Worm (Caenorhabditis elegans): ENCODE results near the gene srh-3.
"Not testable (repeated sequence)": the region's sequence is repeated elsewhere in the genome, so short reads cannot be mapped to it uniquely, and the experiment has no call there.

Gene srh-3

DNA sequence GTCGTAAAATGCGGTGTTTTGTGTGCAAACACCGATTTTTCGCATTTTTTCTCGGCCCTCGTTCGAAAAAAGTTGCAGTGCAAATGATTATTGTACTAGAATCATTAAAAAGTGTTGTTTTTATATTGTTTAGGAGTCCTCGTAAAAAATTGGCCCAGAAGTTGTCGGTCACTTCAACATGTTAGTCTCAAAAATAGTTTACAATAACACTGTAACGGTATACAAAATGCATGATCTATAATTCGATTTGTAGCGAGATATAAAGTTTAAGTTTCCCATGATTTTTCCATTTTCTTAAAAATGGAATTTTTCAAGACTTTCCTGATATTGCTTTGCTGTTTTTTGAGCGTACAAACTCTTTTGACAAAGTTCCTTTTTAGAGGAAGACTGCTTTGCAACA, 15.5 kb upstream of the srh-3 start, which contains the start of gene K04F1.8:
K04F1.8 (plus strand) TSS at position 301 of the 400 bp plus-strand sequence.
- TF ChIP-seq ztf-11 (tag; optimal IDR thresholded peaks at IDR 0.05) (no peak), jun-1 (tag; optimal IDR thresholded peaks at IDR 0.05) (no peak), egl-27 (tag; optimal IDR thresholded peaks at IDR 0.05) (no peak), ceh-16 (tag; optimal IDR thresholded peaks at IDR 0.05) (no peak)

DNA sequence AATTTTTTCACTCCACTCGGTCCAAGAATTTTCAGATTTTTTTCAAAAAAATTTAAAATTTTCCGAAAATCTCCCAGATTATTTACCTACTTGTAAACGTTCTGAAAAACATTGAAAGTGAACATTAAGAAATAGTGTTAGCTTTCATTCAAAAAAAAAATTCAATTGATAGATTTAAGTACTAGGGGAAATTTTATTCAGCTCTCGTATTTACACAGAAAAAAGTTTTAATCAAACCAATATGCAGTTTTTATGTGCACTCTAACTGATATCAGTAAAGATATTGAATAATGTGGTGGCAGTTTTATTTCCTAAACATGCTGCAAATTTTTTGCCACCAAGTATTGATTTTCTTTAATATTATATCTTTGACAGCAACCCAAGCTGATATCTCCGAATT, 14.2 kb upstream of the srh-3 start, which contains the start of gene irld-42:
irld-42 (plus strand) TSS at position 301 of the 400 bp plus-strand sequence.
- TF ChIP-seq nhr-23 (tag; optimal IDR thresholded peaks at IDR 0.05) (no peak), nhr-11 (tag; optimal IDR thresholded peaks at IDR 0.05) (no peak), unc-39 (tag; optimal IDR thresholded peaks at IDR 0.05) (no peak)

DNA sequence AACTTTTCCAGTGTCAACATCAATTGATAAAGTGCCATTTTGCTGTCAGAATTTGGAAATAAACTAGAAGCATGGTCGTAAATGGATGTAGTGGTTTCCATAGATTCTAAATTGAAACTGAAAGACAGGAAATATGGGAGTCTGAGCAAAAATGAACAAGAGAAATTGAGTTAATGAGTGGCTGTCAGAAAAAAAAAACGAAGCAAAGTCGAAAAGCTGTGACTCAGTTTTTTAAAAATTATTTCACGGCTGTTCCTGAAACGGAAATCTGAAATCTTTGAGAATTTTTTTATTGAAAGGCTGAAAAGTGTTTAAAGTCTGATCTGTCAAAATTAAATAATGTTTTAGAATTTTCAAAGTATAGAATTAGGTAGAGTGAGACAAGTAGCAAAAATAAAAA, 4.2 kb upstream of the srh-3 start, which contains the start of gene srw-98:
srw-98 (minus strand) TSS at position 101 of the 400 bp plus-strand sequence.
- no peak for TF ChIP-seq egl-5 (tag; optimal IDR thresholded peaks at IDR 0.05)
- no peak for TF ChIP-seq ceh-16 (tag; optimal IDR thresholded peaks at IDR 0.05)
- TF ChIP-seq ztf-11 (tag; optimal IDR thresholded peaks at IDR 0.05), result no peak
- TF ChIP-seq zag-1 (tag; optimal IDR thresholded peaks at IDR 0.05), result no peak

DNA sequence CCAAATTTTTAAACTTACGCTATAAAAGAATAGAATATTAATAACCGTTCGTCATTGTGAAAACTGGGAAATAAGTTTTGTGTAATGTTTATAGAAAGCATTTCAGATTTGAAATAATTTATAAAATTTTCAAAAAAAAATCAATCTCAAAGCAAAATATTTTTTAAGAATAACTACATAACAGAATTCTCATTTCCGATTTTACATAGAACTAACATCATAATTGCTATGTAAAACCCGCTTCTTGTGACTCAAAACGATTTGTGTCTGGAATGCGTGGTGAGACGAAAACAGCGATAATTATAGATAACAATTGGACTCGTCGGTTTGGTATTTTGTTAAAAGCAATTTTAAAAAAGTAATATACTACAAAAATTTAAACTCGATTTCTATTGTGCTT, 1.6 kb upstream of the srh-3 start, which contains the start of gene srw-91:
srw-91 (minus strand) TSS at position 101 of the 400 bp plus-strand sequence.
- no peak for TF ChIP-seq jun-1 (tag; optimal IDR thresholded peaks at IDR 0.05)
- no peak for TF ChIP-seq ceh-28 (tag; optimal IDR thresholded peaks at IDR 0.05)
- no peak for TF ChIP-seq eor-1 (tag; optimal IDR thresholded peaks at IDR 0.05)
- TF ChIP-seq ztf-4 (tag; optimal IDR thresholded peaks at IDR 0.05), result no peak
- no peak for TF ChIP-seq nhr-237 (tag; optimal IDR thresholded peaks at IDR 0.05)
- no peak for TF ChIP-seq fos-1 (tag; optimal IDR thresholded peaks at IDR 0.05)
- no peak for TF ChIP-seq nhr-77 (tag; optimal IDR thresholded peaks at IDR 0.05)
- TF ChIP-seq fkh-2 (tag; optimal IDR thresholded peaks at IDR 0.05), result no peak
- no peak for TF ChIP-seq pha-4 (tag; optimal IDR thresholded peaks at IDR 0.05)
- no peak for TF ChIP-seq sea-2 (GFP tag; optimal IDR thresholded peaks at IDR 0.05)
- no peak for TF ChIP-seq R02D3.7 (tag; optimal IDR thresholded peaks at IDR 0.05)
- TF ChIP-seq ama-1 (optimal IDR thresholded peaks at IDR 0.05), result no peak
- no peak for TF ChIP-seq ceh-82 (tag; optimal IDR thresholded peaks at IDR 0.05)
- TF ChIP-seq egl-27 (tag; optimal IDR thresholded peaks at IDR 0.05), result no peak
- no peak for TF ChIP-seq nhr-25 (tag; optimal IDR thresholded peaks at IDR 0.05)
- TF ChIP-seq ztf-11 (tag; optimal IDR thresholded peaks at IDR 0.05), result no peak
- TF ChIP-seq lsy-12 (tag; optimal IDR thresholded peaks at IDR 0.05), result no peak
- no peak for TF ChIP-seq zag-1 (tag; optimal IDR thresholded peaks at IDR 0.05)
- no peak for TF ChIP-seq snpc-4 (tag; optimal IDR thresholded peaks at IDR 0.05)

DNA sequence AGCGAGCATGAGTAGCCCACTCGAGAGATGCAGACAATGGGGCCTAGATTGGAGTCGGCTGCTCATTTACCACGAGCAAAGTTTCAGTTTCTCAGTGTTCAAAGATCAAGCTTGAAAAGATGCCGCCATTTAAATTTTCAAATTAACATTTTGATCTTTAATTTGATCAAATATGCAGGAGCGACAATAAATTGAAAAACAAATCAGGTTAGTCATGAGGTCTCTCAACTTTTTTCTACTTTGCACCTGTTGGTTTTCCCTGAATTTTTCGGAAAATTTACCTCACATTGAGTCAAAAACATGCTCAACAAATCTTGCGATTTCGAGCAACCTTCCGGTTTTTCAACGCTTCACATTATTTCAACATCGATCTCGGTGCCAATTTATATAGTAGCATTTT, 2.9 kb downstream of the srh-3 start, which contains the start of gene srh-5:
srh-5 (plus strand) TSS at position 301 of the 400 bp plus-strand sequence.
- no peak for TF ChIP-seq nhr-28 (tag; optimal IDR thresholded peaks at IDR 0.05)
- TF ChIP-seq ceh-28 (tag; optimal IDR thresholded peaks at IDR 0.05), result no peak
- no peak for TF ChIP-seq eor-1 (tag; optimal IDR thresholded peaks at IDR 0.05)
- no peak for TF ChIP-seq egl-27 (tag; optimal IDR thresholded peaks at IDR 0.05)
- TF ChIP-seq lin-39 (tag; optimal IDR thresholded peaks at IDR 0.05), result no peak
- no peak for TF ChIP-seq nfya-1 (tag; optimal IDR thresholded peaks at IDR 0.05; ENCODE audit: insufficient read depth)
- TF ChIP-seq egl-5 (tag; optimal IDR thresholded peaks at IDR 0.05), result no peak
- no peak for TF ChIP-seq elt-2 (tag; optimal IDR thresholded peaks at IDR 0.05)
- no peak for TF ChIP-seq elt-3 (tag; optimal IDR thresholded peaks at IDR 0.05)
- no peak for TF ChIP-seq ama-1 (optimal IDR thresholded peaks at IDR 0.05)
- no peak for TF ChIP-seq nhr-23 (tag; optimal IDR thresholded peaks at IDR 0.05)
- TF ChIP-seq snpc-4 (tag; optimal IDR thresholded peaks at IDR 0.05), result no peak
- no peak for TF ChIP-seq pha-4 (tag; optimal IDR thresholded peaks at IDR 0.05)
- no peak for TF ChIP-seq unc-62 (GFP tag; optimal IDR thresholded peaks at IDR 0.05)
- TF ChIP-seq aly-2 (tag; optimal IDR thresholded peaks at IDR 0.05), result no peak

DNA sequence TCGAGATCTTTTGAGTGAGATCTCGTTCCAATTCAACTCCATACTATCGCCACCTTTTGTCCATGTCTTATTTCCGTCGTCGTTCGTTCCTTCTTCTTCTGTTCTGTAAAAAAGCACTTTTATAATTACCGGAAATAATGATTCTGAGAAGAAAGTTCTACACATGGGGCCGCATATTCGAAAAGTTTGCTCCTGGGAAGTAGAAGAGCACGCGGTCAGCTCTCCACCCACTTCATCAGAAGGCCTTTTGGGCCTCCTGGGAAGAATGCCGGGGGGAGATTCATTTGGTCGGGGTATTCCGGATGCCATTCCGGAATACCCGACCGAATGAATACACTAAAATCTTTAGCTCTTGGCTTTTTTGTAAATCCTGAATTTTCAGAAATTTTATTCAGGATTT, 10.1 kb downstream of the srh-3 start, which contains the start of gene Y46H3C.5:
Y46H3C.5 (minus strand) TSS at position 2 of the 400 bp plus-strand sequence.
- not testable (repeated sequence) for TF ChIP-seq ztf-11 (tag; optimal IDR thresholded peaks at IDR 0.05); ama-1 (optimal IDR thresholded peaks at IDR 0.05); pha-4 (tag; optimal IDR thresholded peaks at IDR 0.05)

All from whole organism, L3 larva.